Worm (Caenorhabditis elegans) whole organism, L4/young adult: ENCODE measurements around the gene C53A5.13.

Source experiments
- W03F9.2 ChIP-seq: fragments of 150-350 bp; optimal IDR thresholded peaks from 2 replicates; lab custom pipeline; 2014; ENCODE audit warnings: missing biosample characterization, missing genetic modification characterization
- dao-5 ChIP-seq: sonication (generic microtip); optimal IDR thresholded peaks from 2 replicates; lab custom pipeline; 2016; ENCODE audit warnings: missing genotype, missing genetic modification characterization, moderate library complexity, missing compliant biosample characterization
- him-1 ChIP-seq: sonication (generic microtip); optimal IDR thresholded peaks from 2 replicates; lab custom pipeline; 2016; ENCODE audit warnings: missing genotype, missing genetic modification reagents, missing genetic modification characterization, missing compliant biosample characterization

DNA sequence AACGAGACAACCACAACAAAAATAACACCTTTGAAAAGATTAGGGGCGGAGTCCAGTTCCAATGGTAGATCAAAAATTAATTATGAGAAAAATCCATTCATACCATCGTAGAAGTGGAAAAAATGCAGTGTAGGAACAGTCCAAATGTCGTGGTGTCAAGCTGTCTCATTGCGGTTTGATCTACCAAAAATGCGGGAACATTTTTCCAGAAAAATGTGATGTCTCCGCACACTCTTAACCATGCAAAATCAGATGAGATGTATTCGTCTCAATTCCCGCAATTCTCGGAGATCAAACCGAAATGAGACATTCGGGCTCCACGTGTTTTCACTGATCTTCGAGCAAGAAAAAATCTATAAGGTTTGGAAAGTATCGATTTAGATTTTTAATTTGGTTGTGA is 47.4 kb downstream of the C53A5.13 start:
- no peak for TF ChIP-seq W03F9.2 (tag; lab: Kevin White, UChicago)
- TF ChIP-seq him-1 (tag; lab: Kevin White, UChicago), result no peak
- TF ChIP-seq dao-5, result no peak
